Fruit fly (Drosophila melanogaster): ENCODE results near the gene CG5645.

- TF ChIP-seq psq (optimal IDR thresholded peaks at IDR 0.05), result no peak
- no peak for TF ChIP-seq ttk (optimal IDR thresholded peaks at IDR 0.05)
- TF ChIP-seq insv (optimal IDR thresholded peaks at IDR 0.05), result no peak
- TF ChIP-seq Myc (optimal IDR thresholded peaks at IDR 0.05), result no peak
These were observed 17.9 kb downstream of the CG5645 start for dm6 chr3L:12118631-12119030.

Measured in Kc167 (cell line).